Fruit fly (Drosophila melanogaster) whole organism: ENCODE data around the gene Msp300.

Experiments
- Dll ChIP-seq: fragments of >200 bp; optimal IDR thresholded peaks from 2 replicates; lab custom pipeline; 2017
- EcR ChIP-seq, 2 experiments: fragments of >200 bp; optimal IDR thresholded peaks; 2 replicates each; lab custom pipeline; 2017; ENCODE audit warnings: missing biosample characterization in 2 of 2, missing genetic modification characterization in 2 of 2, missing genetic modification reagents in 2 of 2
- pan ChIP-seq: fragments of >200 bp; optimal IDR thresholded peaks from 2 replicates; lab custom pipeline; 2017
- psq ChIP-seq: fragments of >200 bp; optimal IDR thresholded peaks from 2 replicates; lab custom pipeline; 2017
- usp ChIP-seq: fragments of >200 bp; optimal IDR thresholded peaks from 2 replicates; lab custom pipeline; 2017; ENCODE audit warnings: missing biosample characterization, missing genetic modification characterization, mixed read lengths

dm6 chr2L:5214981-5215380, 114.3 kb downstream of the Msp300 start, which contains the start of gene CG7742:
- no peak for TF ChIP-seq EcR (GFP tag; optimal IDR thresholded peaks at IDR 0.05; lab: Kevin White, UChicago)
- TF ChIP-seq psq (lab: Kevin White, UChicago): no peak
- TF ChIP-seq usp (GFP tag; lab: Kevin White, UChicago): no peak
- TF ChIP-seq Dll: no peak
- TF ChIP-seq pan (lab: Kevin White, UChicago): no peak
